Worm (Caenorhabditis elegans): ENCODE measurements around the gene K06B9.6.
"Not testable (repeated sequence)": the region's sequence is repeated elsewhere in the genome, so short reads cannot be mapped to it uniquely, and the experiment has no call there.

DNA sequence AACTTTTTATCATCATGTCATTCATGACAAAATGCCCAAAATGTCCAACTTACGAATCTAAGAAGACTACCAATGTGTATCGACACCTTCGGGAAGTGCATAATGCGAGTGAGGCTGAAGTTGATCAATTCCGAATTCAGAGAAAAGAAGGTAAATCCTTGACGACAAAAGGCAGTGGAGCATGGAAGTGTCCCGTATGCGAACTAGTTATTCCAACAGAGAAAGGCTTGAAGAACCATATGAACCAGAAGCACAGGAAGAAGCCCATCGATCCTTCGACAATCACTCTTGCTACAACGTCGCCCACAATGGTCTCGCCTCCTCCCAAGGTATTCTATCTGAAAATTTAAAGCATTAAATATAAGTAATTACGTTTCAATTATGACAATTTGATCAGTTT, 10.5 kb downstream of the K06B9.6 start, which contains the start of gene K08D10.11:
- TF ChIP-seq ttx-3 (tag; optimal IDR thresholded peaks at IDR 0.05); nhr-11 (tag; optimal IDR thresholded peaks at IDR 0.05); ahr-1 (tag; optimal IDR thresholded peaks at IDR 0.05); elt-2 (tag; optimal IDR thresholded peaks at IDR 0.05); ceh-48 (tag; optimal IDR thresholded peaks at IDR 0.05); mec-3 (tag; optimal IDR thresholded peaks at IDR 0.05; ENCODE audit: borderline replicate concordance); nhr-232 (tag; optimal IDR thresholded peaks at IDR 0.05); pha-4 (tag; optimal IDR thresholded peaks at IDR 0.05); fax-1 (tag; optimal IDR thresholded peaks at IDR 0.05); ceh-18 (tag; optimal IDR thresholded peaks at IDR 0.05); elt-4 (tag; optimal IDR thresholded peaks at IDR 0.05); ceh-14 (tag; optimal IDR thresholded peaks at IDR 0.05); unc-55 (GFP tag; optimal IDR thresholded peaks at IDR 0.05); K09A11.1 (tag; optimal IDR thresholded peaks at IDR 0.05; ENCODE audit: insufficient read depth): not testable (repeated sequence)
